Fruit fly (Drosophila melanogaster) S2 (cell line): ENCODE results near the gene CG44261.

ENCODE experiments used
- CG8478 ChIP-seq: fragments of >200 bp; optimal IDR thresholded peaks from 2 replicates; lab custom pipeline; 2018
- CTCF ChIP-seq, 2 experiments: fragments of >200 bp; optimal IDR thresholded peaks; 2 replicates each; lab custom pipeline; 2018

The CG44261 gene

DNA sequence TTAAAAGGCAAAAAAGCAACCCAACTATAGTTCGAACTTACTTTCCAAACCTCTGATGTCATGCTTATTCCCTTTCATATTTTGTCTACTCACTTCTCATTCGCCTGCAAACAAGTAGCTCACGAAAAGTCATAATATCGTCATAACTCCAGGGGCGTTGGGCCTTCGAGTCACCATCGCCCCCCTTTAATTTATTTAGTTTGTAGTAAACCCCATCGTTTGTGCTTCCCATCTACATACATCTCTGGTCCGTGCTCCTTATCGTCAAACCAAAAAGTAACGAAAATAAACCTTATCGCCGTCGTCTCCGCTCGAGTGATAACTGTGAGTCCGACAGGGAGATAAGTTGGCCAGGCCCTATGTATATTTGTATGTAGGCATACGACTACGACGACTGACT lies 21.0 kb upstream of the CG44261 start:
- TF ChIP-seq CTCF (optimal IDR thresholded peaks at IDR 0.05; lab: Kevin White, UChicago) (no peak), CG8478 (lab: Kevin White, UChicago) (no peak)

DNA sequence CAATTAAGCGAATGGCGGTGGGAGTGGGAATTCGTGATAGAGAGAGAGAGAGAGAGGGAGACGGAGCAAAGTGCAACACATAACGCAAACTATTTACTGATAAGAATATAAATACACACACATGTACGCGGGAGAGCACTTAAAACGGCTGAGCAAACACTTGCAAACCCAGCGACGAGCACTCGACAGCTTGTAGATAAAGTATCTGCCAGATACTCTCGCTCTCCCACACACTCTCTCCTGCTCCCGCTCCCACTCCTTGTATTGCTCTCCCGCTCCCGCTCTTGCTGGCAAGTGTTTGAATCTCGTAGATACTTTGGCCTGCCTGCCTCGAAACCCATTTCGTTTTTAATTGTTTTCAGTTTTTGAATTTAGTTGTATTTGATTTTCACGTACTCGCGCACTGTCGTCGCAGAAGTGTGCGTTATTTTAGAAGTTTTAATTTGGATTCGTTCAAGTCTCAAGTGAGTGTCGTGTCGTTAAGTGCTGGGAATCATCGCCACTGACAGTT lies 20.3 kb upstream of the CG44261 start:
- TF ChIP-seq CG8478 (lab: Kevin White, UChicago): no peak
- TF ChIP-seq CTCF (optimal IDR thresholded peaks at IDR 0.05; lab: Kevin White, UChicago): no peak

DNA sequence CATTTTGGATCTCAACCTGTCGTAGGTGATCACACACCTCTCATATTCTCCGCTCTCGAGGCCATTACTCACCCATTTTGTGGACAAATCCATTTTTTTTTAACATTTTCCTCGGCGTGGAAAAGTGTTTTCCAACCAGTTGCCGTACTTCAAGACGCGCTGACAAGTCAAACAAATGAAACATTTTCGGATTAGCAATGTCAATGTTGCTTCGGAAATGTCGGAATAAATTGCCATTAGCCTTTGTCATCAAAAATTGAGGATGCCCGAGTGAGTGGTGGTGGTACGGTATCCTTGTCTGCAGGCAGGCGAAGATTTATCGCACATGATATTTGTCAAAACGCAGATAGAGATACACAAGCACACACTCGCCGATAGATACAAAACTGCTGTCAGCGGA lies 19.4 kb upstream of the CG44261 start:
- no peak for TF ChIP-seq CG8478 (lab: Kevin White, UChicago)

DNA sequence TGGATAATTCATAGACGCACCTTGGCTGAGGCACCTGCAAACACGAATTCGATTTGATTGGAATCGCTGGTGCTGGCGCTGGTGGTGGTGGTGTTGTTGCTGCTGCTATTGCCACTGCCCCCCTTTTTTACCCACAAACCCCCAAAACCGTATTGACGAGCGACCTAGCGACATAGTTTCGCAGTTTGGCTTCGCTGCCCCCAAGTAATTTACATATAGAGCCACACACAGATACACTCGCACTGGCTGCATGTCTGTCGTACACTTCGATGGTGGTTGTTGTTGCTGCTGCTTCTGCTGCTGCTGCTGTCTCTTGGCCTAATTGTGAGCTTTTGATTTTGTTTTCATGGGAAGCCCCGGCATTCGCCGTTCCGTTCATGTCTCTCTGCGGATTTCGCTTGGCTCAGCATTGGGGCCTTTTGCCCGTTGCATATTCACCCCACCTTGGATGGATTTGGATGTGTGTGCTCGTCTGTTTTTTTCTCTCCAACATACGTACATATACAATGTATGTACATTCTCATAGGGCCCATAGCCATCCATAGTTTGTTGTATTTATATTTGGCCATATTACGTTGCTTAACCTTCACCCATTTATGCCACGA lies 16.2 kb upstream of the CG44261 start:
- TF ChIP-seq CTCF (optimal IDR thresholded peaks at IDR 0.05; lab: Kevin White, UChicago) (no peak), CG8478 (lab: Kevin White, UChicago) (no peak)

DNA sequence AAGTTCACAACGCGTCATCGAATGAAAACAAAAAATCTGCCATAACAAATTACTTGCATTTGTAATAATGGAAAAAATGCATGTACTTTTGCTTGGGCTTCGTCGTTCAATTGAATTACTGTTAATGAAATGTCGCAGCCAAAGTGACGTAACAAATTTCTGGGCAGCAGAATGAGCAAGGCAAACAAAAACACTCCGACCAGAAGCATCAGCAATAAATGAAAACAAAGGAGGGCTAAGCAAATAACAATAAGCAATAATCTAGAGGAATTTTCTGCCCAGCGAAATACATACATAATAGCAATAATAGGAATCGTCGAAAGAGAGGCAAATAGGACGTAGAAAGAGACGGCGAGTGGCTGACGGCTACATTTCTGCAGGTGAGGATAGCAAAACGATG lies 14.4 kb upstream of the CG44261 start:
- TF ChIP-seq CG8478 (lab: Kevin White, UChicago) (no peak), CTCF (optimal IDR thresholded peaks at IDR 0.05; lab: Kevin White, UChicago) (no peak)

DNA sequence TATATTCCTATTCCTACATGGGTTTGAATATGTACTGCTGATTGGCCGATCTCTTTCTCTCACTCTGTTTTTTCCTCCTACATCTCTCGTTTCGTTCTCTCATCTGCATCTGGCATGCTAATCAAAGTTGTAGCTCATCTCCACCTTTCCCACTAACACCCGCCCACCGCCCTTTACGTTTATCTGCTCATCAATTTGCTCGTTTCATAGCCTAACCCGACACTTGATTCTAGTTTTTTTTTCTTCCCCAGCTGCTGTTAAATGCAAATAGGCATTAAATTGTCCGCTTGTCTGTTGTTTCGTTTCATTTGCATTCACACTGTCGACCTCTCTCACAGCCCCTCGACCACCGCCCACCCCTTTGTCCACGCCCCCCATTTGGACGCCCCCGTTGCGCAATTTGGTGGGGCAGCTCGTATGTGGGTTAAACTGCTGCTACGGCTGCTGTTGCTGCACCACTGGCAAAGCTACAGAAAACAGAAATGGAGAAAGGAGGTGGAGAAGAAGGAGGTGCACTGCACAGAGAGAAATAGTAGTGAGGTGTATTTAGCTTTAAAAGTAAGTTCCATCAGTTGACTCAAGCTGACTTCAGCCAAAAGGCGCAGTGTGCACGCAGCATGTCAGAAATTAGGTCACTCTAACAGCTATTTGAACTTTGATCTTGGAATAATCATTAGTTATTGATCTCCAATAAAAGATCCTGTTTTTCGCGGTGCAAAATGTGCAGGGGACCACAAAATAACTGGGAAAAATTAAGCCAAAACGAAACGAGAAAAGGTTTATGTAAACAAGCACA lies 12.7 kb upstream of the CG44261 start:
- TF ChIP-seq CG8478 (lab: Kevin White, UChicago): no peak
- TF ChIP-seq CTCF (optimal IDR thresholded peaks at IDR 0.05; lab: Kevin White, UChicago): no peak

DNA sequence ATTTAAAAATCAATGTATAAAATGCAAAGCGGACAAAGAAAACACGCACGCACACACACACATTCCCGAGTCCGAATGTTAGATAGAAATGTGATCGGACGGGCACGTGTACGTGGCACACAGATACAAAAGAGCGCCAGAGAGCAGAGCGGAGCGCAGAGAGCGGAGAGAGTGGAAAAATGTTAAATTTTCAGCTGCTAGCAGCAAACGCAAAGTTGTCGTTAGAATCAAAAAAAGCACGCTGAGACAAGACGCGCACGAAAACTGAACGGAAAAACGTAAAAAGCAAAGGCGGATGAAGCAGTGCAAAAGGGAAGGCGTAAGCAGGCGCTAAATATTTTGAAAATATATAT lies 11.3 kb upstream of the CG44261 start:
- TF ChIP-seq CTCF (optimal IDR thresholded peaks at IDR 0.05; lab: Kevin White, UChicago): no peak
- no peak for TF ChIP-seq CG8478 (lab: Kevin White, UChicago)

DNA sequence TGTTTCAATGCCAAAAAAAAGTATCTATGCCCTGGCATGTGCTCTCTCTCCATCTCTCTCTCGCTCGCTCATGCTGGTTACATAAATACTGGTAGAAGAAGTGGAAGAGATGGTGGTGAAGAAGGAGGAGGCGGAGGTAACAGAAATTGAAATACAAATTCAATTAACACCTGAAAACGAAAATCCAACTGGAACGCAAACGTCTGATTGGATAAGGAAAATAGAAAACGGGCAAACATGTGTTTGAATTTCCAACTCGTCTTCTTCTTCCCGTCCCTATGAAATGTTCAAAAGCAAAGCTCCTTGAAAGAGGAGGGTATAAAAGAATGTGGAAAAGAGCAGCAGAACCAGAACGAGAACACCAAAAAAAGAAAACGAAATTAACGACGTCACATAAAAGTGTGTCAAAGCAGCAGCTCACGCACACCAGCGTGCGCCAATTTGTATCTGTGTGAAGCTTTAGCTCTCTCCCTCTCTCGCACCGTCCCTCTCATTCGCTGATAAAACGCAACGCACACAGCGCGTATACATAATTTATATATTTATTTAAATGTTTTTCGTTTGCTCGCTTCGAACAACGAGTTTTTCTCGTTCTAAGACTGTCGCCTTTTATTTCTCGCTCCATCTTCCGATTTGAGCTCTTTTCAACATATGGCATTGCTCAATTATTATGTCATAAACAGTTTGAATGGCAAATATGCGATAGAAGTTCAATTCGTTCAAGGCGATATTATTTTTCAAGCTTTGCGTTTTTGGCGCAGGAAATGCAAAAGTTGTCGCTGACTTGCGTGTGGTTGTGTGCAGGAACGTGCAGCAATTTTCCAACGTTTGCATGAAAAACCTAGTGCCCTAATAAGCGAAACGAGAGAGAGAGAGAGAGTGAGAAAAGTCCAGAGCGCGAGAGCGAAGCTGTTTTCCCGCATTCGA lies 10.7 kb upstream of the CG44261 start:
- no peak for TF ChIP-seq CG8478 (lab: Kevin White, UChicago)
- TF ChIP-seq CTCF (optimal IDR thresholded peaks at IDR 0.05; lab: Kevin White, UChicago): no peak

DNA sequence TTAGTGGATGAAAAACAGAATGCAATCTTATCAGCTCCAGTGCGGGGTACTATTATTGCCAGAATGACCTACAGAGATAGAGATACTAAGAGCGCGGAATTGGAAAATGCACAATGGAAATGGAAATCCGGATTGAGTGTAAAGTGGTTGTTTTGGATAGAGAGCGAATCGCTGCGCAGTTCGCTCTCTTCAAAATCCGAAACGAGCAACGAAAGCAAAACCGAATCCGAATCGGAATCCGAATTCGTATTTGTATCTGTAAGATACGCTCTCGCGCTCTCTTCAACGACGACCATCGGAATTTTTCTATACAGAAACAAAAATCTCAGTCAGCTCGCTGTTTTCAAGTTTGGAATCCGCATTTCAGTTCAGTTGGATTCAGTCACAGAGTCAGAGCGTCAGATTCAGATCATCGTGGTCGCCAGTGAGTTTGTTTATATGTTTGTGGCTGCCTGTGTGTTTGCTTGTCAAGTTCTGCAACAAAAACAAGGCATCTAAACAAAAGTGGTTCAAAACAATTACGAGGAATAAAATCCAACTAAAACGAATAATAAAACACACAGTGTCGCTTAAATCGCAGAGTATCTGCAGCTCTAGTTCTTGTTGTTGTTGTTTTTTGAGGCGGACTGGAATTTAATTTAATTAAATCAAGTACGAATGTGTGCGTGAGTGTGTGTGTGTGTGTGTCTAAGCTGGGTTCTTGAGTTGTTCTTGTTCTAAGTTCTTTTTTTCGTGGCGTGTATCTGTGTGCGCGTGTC lies 9.8 kb upstream of the CG44261 start, which contains the start of gene ps:
TSS of gene ps (plus strand) at position 364 of the 758 bp plus-strand sequence.
- TF ChIP-seq CG8478 (lab: Kevin White, UChicago) (no peak), CTCF (optimal IDR thresholded peaks at IDR 0.05; lab: Kevin White, UChicago) (no peak)

DNA sequence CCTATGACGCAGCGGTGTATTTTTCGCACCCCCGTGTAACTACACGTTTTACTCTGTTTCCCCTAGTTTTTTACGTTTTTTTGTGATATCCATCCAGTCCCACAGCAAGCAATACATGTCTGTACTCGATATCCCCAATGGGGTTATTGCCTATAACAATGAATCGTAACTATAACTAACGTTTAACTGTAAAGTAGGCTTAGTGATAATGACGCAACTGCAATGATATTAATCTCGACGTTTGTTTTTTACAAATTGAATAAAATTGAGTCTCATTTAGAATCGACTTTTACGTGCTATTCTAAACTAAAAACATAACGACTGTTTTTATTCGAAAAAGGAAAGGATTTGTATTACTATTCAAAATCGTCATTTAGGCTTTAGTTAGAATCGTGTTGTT lies 9.0 kb upstream of the CG44261 start:
- TF ChIP-seq CTCF (optimal IDR thresholded peaks at IDR 0.05; lab: Kevin White, UChicago) (no peak), CG8478 (lab: Kevin White, UChicago) (no peak)

DNA sequence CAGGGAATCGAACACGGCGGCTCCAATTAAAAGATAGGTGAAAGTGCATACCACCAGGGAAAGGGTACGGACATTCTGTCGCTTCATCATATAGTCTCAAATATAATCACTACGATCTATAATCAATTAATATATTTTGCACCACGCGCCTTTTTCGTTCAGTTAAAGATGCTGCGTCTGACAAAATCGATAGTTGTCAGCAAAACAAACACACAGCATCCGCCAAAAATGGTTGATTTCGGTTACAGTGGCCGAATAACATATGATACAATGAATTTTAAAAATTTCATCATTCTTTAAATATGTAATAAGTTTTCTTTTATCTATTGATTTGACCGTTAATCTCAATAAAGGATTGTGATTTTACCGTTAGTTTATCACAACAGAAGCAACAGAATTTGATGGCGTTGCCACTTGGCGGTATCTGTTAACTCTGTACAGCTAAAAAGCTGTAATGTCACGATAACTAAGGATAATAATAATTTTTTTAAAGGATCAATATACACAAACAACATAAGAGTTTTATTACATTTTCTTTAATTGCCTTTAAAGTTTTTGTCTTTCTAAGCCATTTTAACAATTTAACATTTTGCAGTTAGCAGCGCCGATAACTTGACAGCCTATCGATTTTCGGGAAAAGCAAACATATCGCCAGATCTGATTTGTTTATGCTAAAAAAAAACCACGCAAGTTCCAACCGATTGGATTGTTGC lies 4.1 kb upstream of the CG44261 start, which contains the start of the genes Task7 and alpha-Man-IIa:
TSS of gene Task7 (minus strand) at position 366 of the 713 bp plus-strand sequence.
TSS of gene alpha-Man-IIa (plus strand) at position 621 of the 713 bp plus-strand sequence.
- TF ChIP-seq CTCF (optimal IDR thresholded peaks at IDR 0.05; lab: Kevin White, UChicago) (no peak), CG8478 (lab: Kevin White, UChicago) (no peak)

DNA sequence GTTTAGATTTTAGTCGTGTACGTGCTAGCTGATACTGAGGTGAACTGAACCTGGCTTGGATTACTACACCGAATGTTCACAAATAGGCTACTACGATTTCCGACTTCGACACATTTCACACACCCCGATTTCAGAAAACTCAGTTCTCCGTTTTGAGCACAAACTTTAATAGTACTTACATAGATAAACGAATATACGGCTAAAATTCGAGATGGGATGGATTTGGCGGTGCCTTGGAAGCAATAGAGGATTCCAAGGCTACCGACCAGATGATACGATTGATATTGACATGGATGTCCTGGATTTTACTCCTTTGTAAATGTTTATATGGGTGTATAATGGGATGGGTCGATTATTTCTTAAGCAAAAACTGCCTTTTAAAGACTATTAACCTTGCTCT lies 2.2 kb upstream of the CG44261 start, which contains the start of gene betaTub85D:
TSS of gene betaTub85D (minus strand) at position 101 of the 400 bp plus-strand sequence.
- no peak for TF ChIP-seq CG8478 (lab: Kevin White, UChicago)
- no peak for TF ChIP-seq CTCF (optimal IDR thresholded peaks at IDR 0.05; lab: Kevin White, UChicago)

DNA sequence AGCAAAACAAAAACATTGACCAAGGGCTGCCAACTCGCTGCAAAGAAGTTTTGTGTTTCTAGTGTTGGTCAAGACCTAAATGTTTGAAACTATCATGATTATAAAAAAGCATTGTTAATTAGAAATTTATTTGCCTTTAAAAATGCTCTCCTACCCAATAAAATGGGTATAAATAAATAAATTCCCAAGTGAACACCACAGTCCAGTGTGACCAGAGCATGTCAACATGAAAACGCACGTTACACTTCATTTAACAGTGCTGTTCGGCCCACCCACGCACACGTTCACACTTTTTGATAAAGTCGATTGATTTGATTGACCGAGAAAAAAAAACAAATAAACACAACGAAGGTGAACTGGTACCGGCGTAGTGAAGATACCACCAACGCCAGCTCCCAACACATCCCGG lies 3.9 kb downstream of the CG44261 start, which contains the start of the genes CG9356, BBIP1 and CG8135:
TSS of gene CG9356 (minus strand) at position 166 of the 409 bp plus-strand sequence.
TSS of gene BBIP1 (plus strand) at position 282 of the 409 bp plus-strand sequence.
TSS of gene CG8135 (plus strand) at position 282 of the 409 bp plus-strand sequence.
- TF ChIP-seq CTCF (optimal IDR thresholded peaks at IDR 0.05; lab: Kevin White, UChicago) (no peak), CG8478 (lab: Kevin White, UChicago) (no peak)
